Worm (Caenorhabditis elegans) whole organism, mixed stage, embryonic: ENCODE measurements around the gene F38H4.5.

Experiments
- ceh-43 ChIP-seq: fragments of 200-800 bp; sonication (Bioruptor generic); optimal IDR thresholded peaks from 2 replicates; lab custom pipeline; 2018; ENCODE audit warnings: mild to moderate bottlenecking, missing genetic modification characterization, moderate library complexity, missing compliant biosample characterization
- cnd-1 ChIP-seq: fragments of 200-800 bp; sonication (Bioruptor generic); optimal IDR thresholded peaks from 2 replicates; lab custom pipeline; 2018; ENCODE audit warnings: mild to moderate bottlenecking, missing genetic modification characterization, missing compliant biosample characterization
- lin-13 ChIP-seq: fragments of 150-350 bp; optimal IDR thresholded peaks from 2 replicates; lab custom pipeline; 2014; ENCODE audit warnings: missing biosample characterization, missing genetic modification characterization
- lin-32 ChIP-seq: fragments of 200-800 bp; sonication (Bioruptor generic); optimal IDR thresholded peaks from 2 replicates; lab custom pipeline; 2018; ENCODE audit warnings: mild to moderate bottlenecking, missing genetic modification characterization, missing compliant biosample characterization
- nhr-237 ChIP-seq: fragments of 150-350 bp; optimal IDR thresholded peaks from 2 replicates; lab custom pipeline; 2014; ENCODE audit warnings: missing biosample characterization, missing genetic modification characterization
- snpc-4 ChIP-seq: fragments of 150-350 bp; optimal IDR thresholded peaks from 2 replicates; lab custom pipeline; 2014; ENCODE audit warnings: missing biosample characterization, missing genetic modification characterization
- unc-39 ChIP-seq: fragments of 150-350 bp; optimal IDR thresholded peaks from 2 replicates; lab custom pipeline; 2014; ENCODE audit warnings: missing biosample characterization, missing genetic modification characterization

- TF ChIP-seq lin-32 (GFP tag; lab: Kevin White, UChicago), result no peak
- TF ChIP-seq nhr-237, result no peak
- TF ChIP-seq ceh-43 (GFP tag; lab: Kevin White, UChicago), result no peak
- TF ChIP-seq unc-39, result no peak
- no peak for TF ChIP-seq cnd-1 (tag; lab: Kevin White, UChicago)
- TF ChIP-seq snpc-4 (tag; lab: Kevin White, UChicago), result no peak
- no peak for TF ChIP-seq lin-13 (tag; lab: Kevin White, UChicago)
Measured at ce11 chrIV:11804053-11804452, 47.9 kb upstream of the F38H4.5 start, which contains the start of gene H01G02.1.
